Fruit fly (Drosophila melanogaster): Measurements from ENCODE around the gene cni.

DNA sequence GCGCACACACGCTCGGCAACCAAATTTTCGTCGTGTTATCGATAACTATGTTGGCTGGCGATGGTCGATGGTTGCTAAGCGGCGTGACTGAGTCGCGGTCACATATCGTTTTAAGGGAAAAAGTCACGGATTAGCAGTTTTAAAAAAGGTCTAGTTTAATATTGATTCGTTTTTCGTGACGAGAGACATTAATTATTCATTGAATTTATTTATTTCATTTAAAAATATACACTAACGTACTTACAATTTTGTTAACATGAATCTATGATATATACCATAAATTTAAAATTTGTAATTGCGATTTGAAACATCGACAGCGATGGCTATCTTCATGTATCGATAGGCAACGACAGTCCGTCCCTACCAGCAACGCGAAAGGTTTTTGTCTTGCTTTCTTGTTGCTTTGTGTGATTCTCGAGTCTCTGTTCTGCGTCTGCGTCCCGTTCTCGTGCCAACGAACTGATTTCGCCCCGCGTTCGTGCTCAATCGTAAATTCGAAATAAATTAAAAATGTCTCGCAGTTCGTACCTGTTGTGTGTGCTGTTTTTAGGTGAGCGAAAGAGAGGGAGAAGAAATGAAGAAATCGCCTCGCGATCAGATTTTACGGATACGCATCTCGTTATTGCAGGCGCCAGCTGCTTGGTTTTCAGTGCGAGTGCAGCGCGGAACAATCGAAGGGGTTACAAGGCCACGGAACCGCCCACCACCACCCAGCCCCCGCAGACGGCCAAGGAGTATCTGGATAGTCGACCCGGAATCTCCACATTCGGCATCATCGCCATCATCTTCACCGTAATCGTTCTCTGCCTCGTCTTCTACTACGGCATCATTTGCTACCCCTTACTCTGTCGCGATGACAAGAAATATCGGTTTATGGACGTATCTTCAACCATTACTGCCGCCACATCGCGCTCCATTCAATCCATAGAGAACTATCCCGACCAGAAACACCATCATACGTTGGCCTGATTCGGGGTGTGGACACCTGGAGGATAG, 42.4 kb upstream of the cni start, which contains the start of the genes Hyls1, chif and CG4455:
- TF ChIP-seq Myc (optimal IDR thresholded peaks at IDR 0.05) (no peak), psq (optimal IDR thresholded peaks at IDR 0.05) (no peak), h (optimal IDR thresholded peaks at IDR 0.05) (no peak), insv (optimal IDR thresholded peaks at IDR 0.05) (no peak), Sin3A (optimal IDR thresholded peaks at IDR 0.05) (no peak)

Measured in Kc167 (cell line).